Fruit fly (Drosophila melanogaster): ENCODE data around the gene CG12289.

dm6 chr3L:11432472-11432871, 25.8 kb downstream of the CG12289 start:
- no peak for TF ChIP-seq CG7101 (tag; optimal IDR thresholded peaks at IDR 0.05)
- no peak for TF ChIP-seq bab1 (GFP tag; optimal IDR thresholded peaks at IDR 0.05)
- no peak for TF ChIP-seq Mnt (GFP tag; optimal IDR thresholded peaks at IDR 0.05)
- TF ChIP-seq Clk (GFP tag; optimal IDR thresholded peaks at IDR 0.05) = no peak
- no peak for TF ChIP-seq CG11617 (GFP tag; optimal IDR thresholded peaks at IDR 0.05)
- no peak for TF ChIP-seq kay (GFP tag; ENCODE audit: borderline replicate concordance)

Data from whole organism, adult.